Fruit fly (Drosophila melanogaster) whole organism, wandering third instar larva: ENCODE results near the gene Muc26B.

ENCODE experiments used
- Abd-B ChIP-seq: fragments of >200 bp; optimal IDR thresholded peaks from 2 replicates; lab custom pipeline; 2017; ENCODE audit warnings: missing biosample characterization, missing genetic modification characterization
- CG32264 ChIP-seq: fragments of 200-800 bp; sonication (Bioruptor generic); optimal IDR thresholded peaks from 2 replicates; lab custom pipeline; 2016; ENCODE audit warnings: missing biosample characterization, missing genetic modification characterization
- CG9705 ChIP-seq: fragments of 200-800 bp; sonication (Bioruptor generic); optimal IDR thresholded peaks from 2 replicates; lab custom pipeline; 2018; ENCODE audit warnings: missing biosample characterization, mild to moderate bottlenecking, missing genetic modification characterization
- Dfd ChIP-seq: fragments of >200 bp; optimal IDR thresholded peaks from 2 replicates; lab custom pipeline; 2017; ENCODE audit warnings: missing biosample characterization, missing genetic modification characterization
- Dif ChIP-seq: fragments of 200-275, 200-300 bp; sonication (Bioruptor generic); optimal IDR thresholded peaks from 2 replicates; lab custom pipeline; 2018; ENCODE audit warnings: missing biosample characterization, missing genetic modification characterization; ENCODE audit not compliant: partially characterized antibody
- GATAd ChIP-seq: sonication (Bioruptor generic); optimal IDR thresholded peaks from 2 replicates; lab custom pipeline; 2016; ENCODE audit warnings: missing biosample characterization, missing genetic modification characterization
- Hr78 ChIP-seq: fragments of >200 bp; optimal IDR thresholded peaks from 2 replicates; lab custom pipeline; 2017; ENCODE audit warnings: missing biosample characterization, missing genetic modification characterization
- Hr83 ChIP-seq: fragments of 200-300 bp; sonication (Bioruptor generic); optimal IDR thresholded peaks from 2 replicates; lab custom pipeline; 2016; ENCODE audit warnings: missing biosample characterization, mild to moderate bottlenecking, missing genetic modification characterization, moderate library complexity; ENCODE audit not compliant: poor library complexity, severe bottlenecking
- Jra ChIP-seq: sonication (Bioruptor generic); optimal IDR thresholded peaks from 2 replicates; lab custom pipeline; 2016; ENCODE audit warnings: missing biosample characterization, missing genetic modification characterization
- Mio ChIP-seq: sonication (Bioruptor generic); optimal IDR thresholded peaks from 2 replicates; lab custom pipeline; 2016; ENCODE audit warnings: missing biosample characterization, missing genetic modification characterization
- Myc ChIP-seq: fragments of >200 bp; optimal IDR thresholded peaks from 2 replicates; lab custom pipeline; 2017
- OdsH ChIP-seq: fragments of 200-800 bp; sonication (Bioruptor generic); optimal IDR thresholded peaks from 2 replicates; lab custom pipeline; 2016; ENCODE audit warnings: missing biosample characterization, mild to moderate bottlenecking, missing genetic modification characterization
- Rel ChIP-seq, 2 experiments: fragments of 200-800 bp; sonication (Bioruptor generic) in 1 of 2; optimal IDR thresholded peaks; 2 replicates in 1 of 2; 3 replicates in 1 of 2; lab custom pipeline; 2016 to 2019; ENCODE audit warnings: mild to moderate bottlenecking in 2 of 2, missing biosample characterization in 2 of 2, missing genetic modification characterization in 2 of 2, moderate library complexity in 1 of 2
- Vsx2 ChIP-seq: fragments of 200-300, 225-300 bp; sonication (Bioruptor generic); optimal IDR thresholded peaks from 2 replicates; lab custom pipeline; 2018; ENCODE audit warnings: missing biosample characterization, missing genetic modification characterization; ENCODE audit not compliant: partially characterized antibody
- br ChIP-seq: fragments of 200-800 bp; sonication (Bioruptor generic); optimal IDR thresholded peaks from 2 replicates; lab custom pipeline; 2016; ENCODE audit warnings: missing biosample characterization, missing genetic modification characterization
- brk ChIP-seq: fragments of 200-800 bp; sonication (Bioruptor generic); optimal IDR thresholded peaks from 2 replicates; lab custom pipeline; 2016; ENCODE audit warnings: missing biosample characterization, mild to moderate bottlenecking, missing genetic modification characterization
- dl ChIP-seq, 2 experiments: fragments of 175-275, 200-275 bp in 1 of 2; fragments of 200-275 bp in 1 of 2; sonication (Bioruptor generic); optimal IDR thresholded peaks; lab custom pipeline; 2018; ENCODE audit warnings: mild to moderate bottlenecking in 2 of 2, missing biosample characterization in 2 of 2, missing genetic modification characterization in 2 of 2, moderate library complexity in 2 of 2; ENCODE audit not compliant: partially characterized antibody in 2 of 2, insufficient read depth in 1 of 2
- dmrt93B ChIP-seq: fragments of 200-800 bp; sonication (Bioruptor generic); optimal IDR thresholded peaks from 2 replicates; lab custom pipeline; 2018; ENCODE audit warnings: missing biosample characterization, mild to moderate bottlenecking, missing genetic modification characterization
- dsf ChIP-seq: sonication (Bioruptor generic); optimal IDR thresholded peaks from 2 replicates; lab custom pipeline; 2016; ENCODE audit warnings: missing biosample characterization, missing genetic modification characterization, borderline replicate concordance
- ey ChIP-seq: fragments of 200-800 bp; sonication (Bioruptor generic); optimal IDR thresholded peaks from 2 replicates; lab custom pipeline; 2016; ENCODE audit warnings: missing biosample characterization, missing genetic modification characterization
- foxo ChIP-seq, 2 experiments: fragments of 200-800 bp; sonication (Bioruptor generic); optimal IDR thresholded peaks; 2 replicates in 1 of 2; 3 replicates in 1 of 2; lab custom pipeline; 2016 to 2017; ENCODE audit warnings: missing biosample characterization in 2 of 2, missing genetic modification characterization in 2 of 2
- fru ChIP-seq: fragments of 200-800 bp; sonication (Bioruptor generic); optimal IDR thresholded peaks from 3 replicates; lab custom pipeline; 2016; ENCODE audit warnings: missing biosample characterization, mild to moderate bottlenecking, missing genetic modification characterization
- h ChIP-seq: fragments of 200-800 bp; sonication (Bioruptor generic); optimal IDR thresholded peaks from 3 replicates; lab custom pipeline; 2016; ENCODE audit warnings: missing biosample characterization, mild to moderate bottlenecking, missing genetic modification characterization
- jim ChIP-seq: fragments of 175-275, 200-325 bp; sonication (Bioruptor generic); optimal IDR thresholded peaks from 2 replicates; lab custom pipeline; 2016; ENCODE audit warnings: missing biosample characterization, mild to moderate bottlenecking, missing genetic modification characterization
- lola ChIP-seq: fragments of >200 bp; optimal IDR thresholded peaks from 2 replicates; lab custom pipeline; 2017; ENCODE audit warnings: missing biosample characterization, missing genetic modification characterization
- pan ChIP-seq: fragments of >200 bp; optimal IDR thresholded peaks from 2 replicates; lab custom pipeline; 2017
- psq ChIP-seq: fragments of 200-800 bp; sonication (Bioruptor generic); optimal IDR thresholded peaks from 3 replicates; lab custom pipeline; 2017; ENCODE audit warnings: missing biosample characterization, mild to moderate bottlenecking, missing genetic modification characterization, moderate library complexity
- rgr ChIP-seq: fragments of 200-800 bp; sonication (Bioruptor generic); optimal IDR thresholded peaks from 3 replicates; lab custom pipeline; 2016; ENCODE audit warnings: missing biosample characterization, mild to moderate bottlenecking, missing genetic modification characterization
- sage ChIP-seq: fragments of 200-800 bp; sonication (Bioruptor generic); optimal IDR thresholded peaks from 2 replicates; lab custom pipeline; 2016; ENCODE audit warnings: missing biosample characterization, mild to moderate bottlenecking, missing genetic modification characterization
- sv ChIP-seq: fragments of 200-800 bp; sonication (Bioruptor generic); optimal IDR thresholded peaks from 3 replicates; lab custom pipeline; 2016; ENCODE audit warnings: missing biosample characterization, missing genetic modification characterization
- tai ChIP-seq: sonication (Bioruptor generic); optimal IDR thresholded peaks from 2 replicates; lab custom pipeline; 2016; ENCODE audit warnings: missing biosample characterization, missing genetic modification characterization
- usp ChIP-seq: fragments of >200 bp; optimal IDR thresholded peaks from 2 replicates; lab custom pipeline; 2017; ENCODE audit warnings: missing biosample characterization, missing genetic modification characterization
- woc ChIP-seq: sonication (Bioruptor generic); optimal IDR thresholded peaks from 2 replicates; lab custom pipeline; 2016; ENCODE audit warnings: missing biosample characterization, mild to moderate bottlenecking, missing genetic modification characterization

Gene Muc26B

DNA sequence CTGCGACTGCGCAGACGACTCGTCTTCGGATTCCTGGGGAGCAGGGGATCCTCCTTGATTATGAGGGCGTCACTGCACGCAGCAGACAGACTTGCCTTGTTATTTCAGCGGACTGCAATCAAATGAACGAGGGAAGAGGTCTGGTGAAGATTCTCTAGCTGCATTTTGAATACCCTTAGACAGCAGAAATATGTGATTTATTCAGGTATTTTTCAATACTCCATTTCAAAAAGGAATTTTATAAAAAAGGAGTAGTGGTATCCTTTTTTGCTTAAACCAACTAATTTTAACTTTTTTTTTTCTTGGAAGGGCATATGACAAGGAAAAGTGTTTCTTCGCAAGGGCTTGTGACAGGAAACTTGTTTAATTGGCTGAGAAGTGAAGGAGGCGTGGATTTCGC lies 13.9 kb downstream of the Muc26B start (continued):
- peak; percentile 77 for TF ChIP-seq br (GFP tag; lab: Kevin White, UChicago)
- TF ChIP-seq brk (GFP tag; lab: Kevin White, UChicago), result peak; percentile 10
- no peak for TF ChIP-seq Dif (GFP tag; lab: Kevin White, UChicago)
- peak; percentile 68 for TF ChIP-seq rgr
- no peak for TF ChIP-seq usp (GFP tag; lab: Kevin White, UChicago)
- no peak for TF ChIP-seq sv
- no peak for TF ChIP-seq Abd-B (GFP tag; lab: Kevin White, UChicago)
- no peak for TF ChIP-seq Rel (GFP tag; optimal IDR thresholded peaks at IDR 0.05; lab: Kevin White, UChicago)
- no peak for TF ChIP-seq Rel (tag; optimal IDR thresholded peaks at IDR 0.05; lab: Kevin White, UChicago)
- no peak for TF ChIP-seq Mio
- no peak for TF ChIP-seq dl (GFP tag; optimal IDR thresholded peaks at IDR 0.05; lab: Kevin White, UChicago; ENCODE audit: insufficient read depth in 1 of 2, partially characterized antibody in 2 of 2)
- TF ChIP-seq dsf, result no peak

DNA sequence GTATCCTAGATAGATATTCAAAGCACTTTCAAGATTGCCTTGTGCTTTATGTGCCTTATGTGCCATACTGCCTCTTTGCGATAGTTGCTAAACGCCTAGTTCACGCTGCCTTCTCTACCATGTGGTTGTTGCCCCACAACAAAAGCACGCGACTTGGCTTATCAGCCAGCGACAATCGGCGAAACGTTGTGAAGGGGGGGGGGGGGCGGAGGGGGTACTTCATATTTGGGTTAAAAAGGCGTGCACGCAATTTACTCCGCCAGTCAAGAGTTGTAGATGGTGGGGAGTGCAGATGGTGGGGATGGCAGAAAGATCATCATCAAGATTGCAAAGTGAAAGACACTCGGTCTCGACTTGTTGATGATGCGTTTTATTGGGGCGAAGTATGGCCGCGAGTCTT lies 17.4 kb downstream of the Muc26B start:
- no peak for TF ChIP-seq ey (GFP tag; lab: Kevin White, UChicago)
- TF ChIP-seq foxo (GFP tag; optimal IDR thresholded peaks at IDR 0.05; lab: Kevin White, UChicago), result no peak
- TF ChIP-seq OdsH (GFP tag; lab: Kevin White, UChicago), result no peak
- TF ChIP-seq Dfd (GFP tag; lab: Kevin White, UChicago), result peak; percentile 86
- no peak for TF ChIP-seq Vsx2 (GFP tag; lab: Kevin White, UChicago)
- TF ChIP-seq sage, result no peak

DNA sequence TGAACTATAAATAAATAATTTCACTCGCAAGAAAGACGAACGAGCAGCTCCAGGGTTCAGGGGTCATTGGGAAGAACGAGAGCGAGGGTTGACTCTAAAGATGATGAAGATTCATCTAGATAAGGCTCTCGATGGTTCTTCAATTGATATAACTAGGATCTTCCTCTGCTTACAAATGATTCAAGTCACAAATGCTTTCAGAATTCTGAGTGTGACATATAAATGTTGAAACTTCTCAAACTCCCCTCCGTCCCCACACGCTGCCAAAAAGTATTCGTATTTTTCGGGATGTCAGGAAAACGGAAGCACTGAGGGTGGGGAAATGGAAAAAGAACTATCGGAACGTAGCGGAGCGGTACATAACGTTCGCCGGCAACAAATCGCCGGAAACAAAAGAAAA lies 19.4 kb downstream of the Muc26B start:
- TF ChIP-seq lola (no peak), h (GFP tag; lab: Kevin White, UChicago) (no peak), sv (no peak), psq (GFP tag; lab: Kevin White, UChicago) (no peak), woc (GFP tag; lab: Kevin White, UChicago) (no peak), GATAd (GFP tag; lab: Kevin White, UChicago) (no peak), foxo (GFP tag; optimal IDR thresholded peaks at IDR 0.05; lab: Kevin White, UChicago) (no peak), Hr78 (no peak), Myc (lab: Kevin White, UChicago) (no peak), Vsx2 (GFP tag; lab: Kevin White, UChicago) (no peak), dmrt93B (no peak), Jra (no peak)

DNA sequence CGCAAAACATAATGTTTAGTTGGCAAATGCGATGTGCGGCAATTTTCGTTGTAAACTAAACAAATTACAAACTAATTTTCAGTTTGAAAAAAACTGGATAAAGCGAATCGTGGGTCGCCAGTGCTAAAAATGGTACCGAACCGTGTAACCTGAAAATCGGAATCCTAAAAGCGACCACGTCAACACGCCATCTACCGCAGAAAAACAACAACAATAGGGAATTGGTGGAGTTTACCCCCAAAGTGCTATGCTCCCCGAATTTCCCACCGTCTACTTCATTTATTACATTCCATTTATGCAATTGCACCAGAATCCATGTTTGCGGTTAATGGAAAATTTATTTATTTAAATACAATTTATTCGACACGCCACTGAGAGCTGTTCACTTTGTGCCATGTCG lies 21.2 kb downstream of the Muc26B start:
- TF ChIP-seq ey (GFP tag; lab: Kevin White, UChicago) (no peak), Dfd (GFP tag; lab: Kevin White, UChicago) (no peak), Dif (GFP tag; lab: Kevin White, UChicago) (no peak), Hr83 (GFP tag; lab: Kevin White, UChicago) (no peak), CG9705 (GFP tag; lab: Kevin White, UChicago) (no peak), sage (no peak), woc (GFP tag; lab: Kevin White, UChicago) (no peak), jim (GFP tag; lab: Kevin White, UChicago) (no peak), Vsx2 (GFP tag; lab: Kevin White, UChicago) (no peak), usp (GFP tag; lab: Kevin White, UChicago) (no peak), pan (lab: Kevin White, UChicago) (no peak), rgr (no peak), Mio (no peak), fru (no peak), lola (no peak), Hr78 (no peak), br (GFP tag; lab: Kevin White, UChicago) (no peak)

DNA sequence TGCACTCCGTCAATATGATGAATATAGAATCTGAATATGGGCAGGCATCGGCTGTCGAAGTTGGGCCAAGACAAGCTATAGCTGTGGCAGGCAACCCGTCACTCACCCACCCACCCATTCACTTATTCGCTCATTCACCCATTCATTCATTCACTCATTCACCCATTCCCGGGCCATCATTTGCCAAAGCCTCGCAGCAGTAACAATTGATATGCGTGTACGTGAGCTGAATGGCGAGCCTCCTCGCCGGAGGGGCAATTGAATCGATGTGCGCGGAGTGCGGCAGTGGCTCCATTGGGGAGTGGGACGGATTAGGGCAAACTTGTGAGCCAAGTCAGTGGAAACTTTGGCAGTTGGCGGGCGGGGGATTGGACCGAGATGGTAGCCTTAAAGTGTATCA lies 24.6 kb downstream of the Muc26B start:
- TF ChIP-seq jim (GFP tag; lab: Kevin White, UChicago), result no peak
- TF ChIP-seq brk (GFP tag; lab: Kevin White, UChicago), result no peak
- no peak for TF ChIP-seq usp (GFP tag; lab: Kevin White, UChicago)
- TF ChIP-seq pan (lab: Kevin White, UChicago), result no peak
- no peak for TF ChIP-seq CG32264 (GFP tag; lab: Kevin White, UChicago)
- no peak for TF ChIP-seq tai (GFP tag; lab: Kevin White, UChicago)
- no peak for TF ChIP-seq Jra
